Fruit fly (Drosophila melanogaster) whole organism, larva: ENCODE measurements around the gene psh.

Source experiments
- noc ChIP-seq: fragments of 200-800 bp; sonication (Bioruptor generic); optimal IDR thresholded peaks from 3 replicates; lab custom pipeline; 2019; ENCODE audit warnings: missing biosample characterization, mild to moderate bottlenecking, missing genetic modification characterization, moderate library complexity

Gene psh

DNA sequence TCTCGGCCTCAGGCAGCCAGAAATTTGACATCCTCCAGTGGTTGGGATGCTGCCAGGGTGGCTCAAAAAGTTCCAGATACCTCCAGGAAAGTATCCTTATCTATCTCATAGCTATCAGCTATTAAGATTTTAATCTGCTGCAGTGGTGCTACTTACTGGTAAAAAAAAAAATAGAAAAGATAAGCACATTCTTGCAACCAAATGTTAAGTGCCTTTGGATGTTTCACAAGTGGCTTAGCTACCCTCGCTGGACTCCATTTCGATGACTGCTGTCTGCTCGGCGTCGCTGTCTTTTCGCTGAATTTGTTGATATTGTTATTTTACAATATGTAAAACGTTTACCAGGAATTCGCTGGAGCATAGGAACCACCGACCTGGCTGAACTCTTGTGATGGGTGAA is 34.0 kb downstream of the psh start:
- TF ChIP-seq noc (tag; lab: Kevin White, UChicago): no peak

DNA sequence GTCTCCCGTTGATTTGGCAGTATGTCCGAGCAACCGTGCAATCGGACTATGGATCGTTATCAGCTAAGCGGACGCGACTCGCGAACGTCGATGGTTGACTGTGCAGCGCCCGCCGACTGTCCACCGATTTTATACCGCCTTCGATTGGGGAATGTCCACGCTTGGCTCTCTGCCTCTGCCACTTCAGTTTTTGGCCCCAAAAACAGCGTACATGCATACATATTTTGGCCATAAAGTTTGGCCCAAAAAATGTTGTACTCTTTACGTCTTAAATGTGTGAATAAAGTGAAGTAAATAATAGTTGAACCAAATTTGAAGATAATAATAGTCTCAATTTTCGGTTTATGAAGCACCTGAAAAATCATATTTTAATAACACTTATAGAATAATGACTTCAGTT is 46.2 kb downstream of the psh start, which contains the start of gene CG32548:
CG32548 (minus strand) TSS at position 101 of the 400 bp plus-strand sequence.
- TF ChIP-seq noc (tag; lab: Kevin White, UChicago): no peak

- TF ChIP-seq noc (tag; lab: Kevin White, UChicago): no peak
Observed at dm6 chrX:18439367-18439766, 47.4 kb downstream of the psh start, which contains the start of gene CG43841. Gene CG43841 (plus strand): TSS chrX:18439667.

DNA sequence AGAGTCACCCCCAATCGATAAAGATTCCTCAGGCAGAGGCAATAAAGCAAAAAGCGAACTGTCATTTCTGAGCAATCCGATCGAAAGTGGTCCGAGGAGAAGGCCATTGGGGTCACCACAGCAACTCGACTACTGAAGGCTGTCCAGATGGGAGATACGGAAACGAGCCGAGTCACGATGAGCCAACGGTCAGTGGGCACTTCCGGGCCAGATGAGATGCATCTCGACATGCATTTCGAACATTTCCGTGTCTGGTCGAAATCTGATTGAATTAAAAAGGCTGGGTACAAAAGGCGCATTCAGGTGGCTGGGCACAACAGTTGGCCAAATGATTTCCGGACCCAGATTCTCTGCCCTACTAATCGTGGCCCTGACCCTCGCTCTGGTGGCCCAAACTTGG is 48.2 kb downstream of the psh start, which contains the start of gene CG32551:
CG32551 (plus strand) TSS at position 301 of the 400 bp plus-strand sequence.
- TF ChIP-seq noc (tag; lab: Kevin White, UChicago): no peak

DNA sequence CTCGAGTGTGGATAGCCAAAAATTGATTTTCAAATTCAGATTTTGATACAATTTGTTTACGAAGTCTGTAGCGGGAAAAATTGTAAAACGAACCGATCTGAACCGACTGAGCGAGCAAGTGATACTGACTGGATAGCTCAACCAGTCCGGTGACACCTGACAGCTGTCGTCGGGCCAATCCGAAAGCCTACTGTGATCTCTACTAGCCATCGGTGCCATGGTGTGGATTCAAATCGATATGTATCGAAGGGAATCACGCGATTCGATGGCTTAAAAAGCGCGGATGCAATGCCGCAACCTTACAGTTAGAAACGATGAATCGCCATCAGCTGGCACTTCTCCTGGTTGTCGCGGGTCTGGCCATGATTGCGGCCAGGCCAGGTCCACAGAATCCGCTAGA is 49.5 kb downstream of the psh start, which contains the start of gene CG6290:
CG6290 (plus strand) TSS at position 301 of the 400 bp plus-strand sequence.
- no peak for TF ChIP-seq noc (tag; lab: Kevin White, UChicago)
